Worm (Caenorhabditis elegans): Measurements from ENCODE around the gene gcy-19.
"Not testable (repeated sequence)": the region's sequence is repeated elsewhere in the genome, so short reads cannot be mapped to it uniquely, and the experiment has no call there.

Gene gcy-19

DNA sequence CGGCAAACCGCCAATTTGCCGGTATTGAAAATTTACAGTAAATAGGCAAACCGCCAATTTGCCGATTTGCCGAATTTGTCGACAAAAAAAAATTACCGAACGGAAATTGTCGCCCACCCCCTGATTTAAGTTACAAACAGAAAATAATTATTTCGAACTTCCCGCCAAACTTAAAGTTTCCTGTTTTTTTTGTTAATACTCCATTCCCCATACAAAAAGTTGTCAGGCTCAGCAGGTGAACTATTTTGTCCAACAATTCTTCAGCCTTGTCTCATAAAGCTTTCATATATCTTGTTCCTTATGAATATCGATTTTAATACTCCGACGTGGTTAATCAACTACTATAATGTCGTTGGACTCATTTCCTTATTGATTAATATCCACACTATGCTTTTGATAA lies 55.7 kb downstream of the gcy-19 start, which contains the start of gene sri-50:
Gene sri-50 (plus strand): TSS at position 301 of the 400 bp plus-strand sequence.
- no peak for TF ChIP-seq lin-32 (GFP tag; optimal IDR thresholded peaks at IDR 0.05)

DNA sequence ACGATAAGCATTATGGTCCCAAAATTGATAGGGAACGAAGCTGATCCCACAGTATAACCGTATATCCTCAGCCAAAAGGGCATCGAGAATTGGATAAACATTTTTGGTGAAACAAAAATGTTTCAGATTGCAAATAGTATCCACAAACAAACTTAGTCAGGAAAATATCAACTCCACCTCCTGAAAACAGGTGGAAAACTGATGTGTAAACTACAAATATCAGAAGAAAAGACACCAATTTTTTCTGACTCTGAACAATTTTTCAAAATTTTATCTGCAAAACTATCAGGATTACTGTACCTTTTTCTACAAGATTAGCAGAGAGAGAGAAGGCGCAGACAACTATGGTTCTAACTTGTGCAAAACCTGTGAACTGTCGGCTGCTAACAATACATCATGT lies 56.6 kb downstream of the gcy-19 start, which contains the start of gene sri-53:
Gene sri-53 (minus strand): TSS at position 101 of the 400 bp plus-strand sequence.
- TF ChIP-seq mep-1 (tag; optimal IDR thresholded peaks at IDR 0.05) (no peak), lsy-2 (tag; optimal IDR thresholded peaks at IDR 0.05) (no peak), unc-62 (GFP tag; optimal IDR thresholded peaks at IDR 0.05) (no peak), flh-1 (GFP tag; optimal IDR thresholded peaks at IDR 0.05) (no peak), mab-5 (tag; optimal IDR thresholded peaks at IDR 0.05) (no peak)

DNA sequence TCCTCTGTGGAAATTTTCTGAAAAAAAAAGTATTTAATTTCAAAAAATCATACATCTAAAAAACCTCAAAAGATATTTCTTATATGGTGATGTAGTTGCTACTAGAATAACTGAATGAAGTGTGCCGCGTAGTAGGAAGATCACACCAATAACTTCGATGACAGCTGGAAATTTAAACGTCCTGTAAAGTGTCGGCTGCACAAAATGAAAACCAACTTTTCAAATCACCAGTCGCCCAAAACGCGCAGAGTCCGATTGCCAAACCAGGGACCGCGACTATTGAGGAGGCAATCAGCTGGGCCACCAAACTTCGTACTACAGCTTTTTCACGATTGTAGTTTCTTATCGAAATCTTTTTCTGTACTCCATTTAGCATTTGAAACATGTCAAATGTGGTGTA lies 57.9 kb downstream of the gcy-19 start, which contains the start of gene sri-48:
Gene sri-48 (minus strand): TSS at position 101 of the 400 bp plus-strand sequence.
- TF ChIP-seq bed-3 (GFP tag; optimal IDR thresholded peaks at IDR 0.05); ceh-43 (GFP tag; optimal IDR thresholded peaks at IDR 0.05); nhr-12 (tag; optimal IDR thresholded peaks at IDR 0.05): not testable (repeated sequence)

Measured in whole organism, mixed stage, embryonic.